Fruit fly (Drosophila melanogaster) whole organism, prepupa: Measurements from ENCODE around the gene msd1.
A peak's percentile ranks its signal among the peaks of the same experiment; 100 is the strongest.

Experiments
- CG10669 ChIP-seq: fragments of 200-800 bp; sonication (Bioruptor generic); optimal IDR thresholded peaks from 3 replicates; lab custom pipeline; 2018; ENCODE audit warnings: missing biosample characterization, mild to moderate bottlenecking, missing genetic modification characterization, moderate library complexity
- CG11902 ChIP-seq: fragments of 200-800 bp; sonication (Bioruptor generic); optimal IDR thresholded peaks from 3 replicates; lab custom pipeline; 2016; ENCODE audit warnings: missing biosample characterization, missing genetic modification characterization
- CG15336 ChIP-seq: fragments of 200-800 bp; sonication (Bioruptor generic); IDR thresholded peaks from 2 replicates; pipeline ENCODE4 v1.3.6; 2022; ENCODE audit warnings: missing biosample characterization, missing genetic modification characterization
- CG1621 ChIP-seq: fragments of 200-800 bp; sonication (Bioruptor generic); optimal IDR thresholded peaks from 3 replicates; lab custom pipeline; 2018; ENCODE audit warnings: missing biosample characterization, mild to moderate bottlenecking, missing genetic modification characterization
- CG16779 ChIP-seq: fragments of 200-800 bp; sonication (Bioruptor generic); optimal IDR thresholded peaks from 3 replicates; lab custom pipeline; 2017; ENCODE audit warnings: missing biosample characterization, mild to moderate bottlenecking, missing genetic modification characterization
- CG3032 ChIP-seq: fragments of 200-800 bp; optimal IDR thresholded peaks from 2 replicates; lab custom pipeline; 2019; ENCODE audit warnings: missing biosample characterization, mild to moderate bottlenecking, missing genetic modification characterization, moderate library complexity
- CG31627 ChIP-seq: fragments of 200-800 bp; sonication (Bioruptor generic); optimal IDR thresholded peaks from 3 replicates; lab custom pipeline; 2016; ENCODE audit warnings: missing biosample characterization, missing genetic modification characterization
- CG34406 ChIP-seq: fragments of 200-800 bp; sonication (Bioruptor generic); optimal IDR thresholded peaks from 3 replicates; lab custom pipeline; 2016; ENCODE audit warnings: missing biosample characterization, missing genetic modification characterization
- CG4318 ChIP-seq: fragments of 200-800 bp; sonication (Bioruptor generic); optimal IDR thresholded peaks from 3 replicates; lab custom pipeline; 2017; ENCODE audit warnings: missing biosample characterization, mild to moderate bottlenecking, missing genetic modification characterization
- CG6276 ChIP-seq: fragments of 200-800 bp; sonication (Bioruptor generic); optimal IDR thresholded peaks from 2 replicates; lab custom pipeline; 2017; ENCODE audit warnings: missing biosample characterization, mild to moderate bottlenecking, missing genetic modification characterization
- CG6792 ChIP-seq: fragments of 200-800 bp; sonication (Bioruptor generic); optimal IDR thresholded peaks from 3 replicates; lab custom pipeline; 2016; ENCODE audit warnings: missing biosample characterization, missing genetic modification characterization
- CG6808 ChIP-seq: fragments of 200-800 bp; sonication (Bioruptor generic); optimal IDR thresholded peaks from 3 replicates; lab custom pipeline; 2017; ENCODE audit warnings: missing biosample characterization, missing genetic modification characterization, mild to moderate bottlenecking, moderate library complexity, missing genetic modification reagents
- CG6854 ChIP-seq: fragments of 200-800 bp; sonication (Bioruptor generic); optimal IDR thresholded peaks from 2 replicates; lab custom pipeline; 2017; ENCODE audit warnings: missing biosample characterization, mild to moderate bottlenecking, missing genetic modification characterization
- CG7368 ChIP-seq: fragments of 200-800 bp; sonication (Bioruptor generic); optimal IDR thresholded peaks from 3 replicates; lab custom pipeline; 2016; ENCODE audit warnings: missing biosample characterization, missing genetic modification characterization
- CG8319 ChIP-seq: fragments of 200-800 bp; sonication (Bioruptor generic); optimal IDR thresholded peaks from 3 replicates; lab custom pipeline; 2016; ENCODE audit warnings: missing biosample characterization, missing genetic modification characterization
- CG8632 ChIP-seq: fragments of 200-800 bp; sonication (Bioruptor generic); optimal IDR thresholded peaks from 3 replicates; lab custom pipeline; 2016; ENCODE audit warnings: missing biosample characterization, missing genetic modification characterization
- CG9139 ChIP-seq: fragments of 200-800 bp; sonication (Bioruptor generic); optimal IDR thresholded peaks from 3 replicates; lab custom pipeline; 2017; ENCODE audit warnings: missing biosample characterization, mild to moderate bottlenecking, missing genetic modification characterization
- Eip78C ChIP-seq: fragments of 200-800 bp; sonication (Bioruptor generic); peaks from one replicate; lab custom pipeline; 2016; ENCODE audit warnings: missing biosample characterization, missing genetic modification characterization
- Eip93F ChIP-seq: fragments of 200-800 bp; sonication (Bioruptor generic); optimal IDR thresholded peaks from 2 replicates; lab custom pipeline; 2016; ENCODE audit warnings: missing biosample characterization, mild to moderate bottlenecking, missing genetic modification characterization
- Ets21C ChIP-seq: fragments of 200-800 bp; sonication (Bioruptor generic); optimal IDR thresholded peaks from 3 replicates; lab custom pipeline; 2016; ENCODE audit warnings: missing biosample characterization, missing genetic modification characterization
- Ets96B ChIP-seq: fragments of 200-800 bp; optimal IDR thresholded peaks from 2 replicates; lab custom pipeline; 2019; ENCODE audit warnings: missing biosample characterization, mild to moderate bottlenecking, missing genetic modification characterization, moderate library complexity
- Gug ChIP-seq: fragments of 200-800 bp; sonication (Bioruptor generic); IDR thresholded peaks from 2 replicates; pipeline ENCODE4 v1.3.6; 2022; ENCODE audit warnings: missing biosample characterization, missing genetic modification characterization
- Hr38 ChIP-seq: sonication (Bioruptor generic); optimal IDR thresholded peaks from 2 replicates; lab custom pipeline; 2016; ENCODE audit warnings: missing biosample characterization, missing genetic modification characterization
- Hr39 ChIP-seq: fragments of 200-800 bp; sonication (Bioruptor generic); optimal IDR thresholded peaks from 2 replicates; lab custom pipeline; 2016; ENCODE audit warnings: missing biosample characterization, missing genetic modification characterization
- Hr4 ChIP-seq: fragments of 200-800 bp; sonication (Bioruptor generic); optimal IDR thresholded peaks from 3 replicates; lab custom pipeline; 2016; ENCODE audit warnings: missing biosample characterization, missing genetic modification characterization
- Met ChIP-seq: fragments of 200-800 bp; sonication (Bioruptor generic); optimal IDR thresholded peaks from 3 replicates; lab custom pipeline; 2016; ENCODE audit warnings: missing biosample characterization, missing genetic modification characterization
- Smox ChIP-seq: fragments of 200-800 bp; sonication (Bioruptor generic); optimal IDR thresholded peaks from 3 replicates; lab custom pipeline; 2016; ENCODE audit warnings: missing biosample characterization, missing genetic modification characterization
- Sox102F ChIP-seq: fragments of 200-800 bp; sonication (Bioruptor generic); optimal IDR thresholded peaks from 2 replicates; lab custom pipeline; 2016; ENCODE audit warnings: missing biosample characterization, mild to moderate bottlenecking, missing genetic modification characterization
- Sox14 ChIP-seq: fragments of 200-800 bp; sonication (Bioruptor generic); optimal IDR thresholded peaks from 3 replicates; lab custom pipeline; 2016; ENCODE audit warnings: missing biosample characterization, missing genetic modification characterization
- Sox15 ChIP-seq: fragments of 200-800 bp; sonication (Bioruptor generic); optimal IDR thresholded peaks from 3 replicates; lab custom pipeline; 2016; ENCODE audit warnings: missing biosample characterization, missing genetic modification characterization
- achi ChIP-seq: fragments of 200-800 bp; sonication (Bioruptor generic); optimal IDR thresholded peaks from 3 replicates; lab custom pipeline; 2016; ENCODE audit warnings: missing biosample characterization, missing genetic modification characterization
- cyc ChIP-seq: fragments of 200-800 bp; sonication (Bioruptor generic); optimal IDR thresholded peaks from 3 replicates; lab custom pipeline; 2016; ENCODE audit warnings: missing biosample characterization, missing genetic modification characterization
- dac ChIP-seq: fragments of 200-800 bp; sonication (Bioruptor generic); optimal IDR thresholded peaks from 2 replicates; lab custom pipeline; 2017; ENCODE audit warnings: missing biosample characterization, mild to moderate bottlenecking, missing genetic modification characterization
- dsx ChIP-seq: fragments of 200-800 bp; optimal IDR thresholded peaks from 3 replicates; lab custom pipeline; 2019; ENCODE audit warnings: missing biosample characterization, mild to moderate bottlenecking, missing genetic modification characterization, moderate library complexity; ENCODE audit not compliant: poor library complexity, severe bottlenecking
- eg ChIP-seq: fragments of 200-800 bp; sonication (Bioruptor generic); IDR thresholded peaks from 3 replicates; pipeline ENCODE4 v1.3.6; 2022; ENCODE audit warnings: missing biosample characterization, missing genetic modification characterization
- esn ChIP-seq: fragments of 200-800 bp; sonication (Bioruptor generic); optimal IDR thresholded peaks from 2 replicates; lab custom pipeline; 2016; ENCODE audit warnings: missing biosample characterization, mild to moderate bottlenecking, missing genetic modification characterization, moderate library complexity
- fd59A ChIP-seq: fragments of 200-800 bp; sonication (Bioruptor generic); optimal IDR thresholded peaks from 2 replicates; lab custom pipeline; 2017; ENCODE audit warnings: missing biosample characterization, mild to moderate bottlenecking, missing genetic modification characterization, missing genetic modification reagents
- fd85E ChIP-seq: fragments of 200-800 bp; sonication (Bioruptor generic); optimal IDR thresholded peaks from 3 replicates; lab custom pipeline; 2016; ENCODE audit warnings: missing biosample characterization, missing genetic modification characterization
- fkh ChIP-seq: fragments of 200-800 bp; sonication (Bioruptor generic); optimal IDR thresholded peaks from 3 replicates; lab custom pipeline; 2017; ENCODE audit warnings: missing biosample characterization, mild to moderate bottlenecking, missing genetic modification characterization, moderate library complexity
- pdm3 ChIP-seq: fragments of 200-800 bp; sonication (Bioruptor generic); optimal IDR thresholded peaks from 3 replicates; lab custom pipeline; 2016; ENCODE audit warnings: missing biosample characterization, missing genetic modification characterization
- spab ChIP-seq: fragments of 200-800 bp; sonication (Bioruptor generic); optimal IDR thresholded peaks from 2 replicates; lab custom pipeline; 2017; ENCODE audit warnings: missing biosample characterization, mild to moderate bottlenecking, missing genetic modification characterization, missing genetic modification reagents
- svp ChIP-seq: fragments of 200-800 bp; sonication (Bioruptor generic); peaks from one replicate; lab custom pipeline; 2016; ENCODE audit warnings: missing biosample characterization, missing genetic modification characterization
- vri ChIP-seq: fragments of 200-800 bp; sonication (Bioruptor generic); optimal IDR thresholded peaks from 3 replicates; lab custom pipeline; 2016; ENCODE audit warnings: missing biosample characterization, mild to moderate bottlenecking, missing genetic modification characterization

msd1 gene

dm6 chr3L:1342133-1342580, 10.6 kb downstream of the msd1 start, which contains the start of gene indra (continued):
- no peak for TF ChIP-seq Smox (GFP tag; lab: Kevin White, UChicago)
- no peak for TF ChIP-seq pdm3
- no peak for TF ChIP-seq CG8319 (GFP tag; lab: Kevin White, UChicago)
- peak; percentile 49 for TF ChIP-seq CG3032
- TF ChIP-seq vri (GFP tag; lab: Kevin White, UChicago): peak; percentile 94
- TF ChIP-seq Sox15 (GFP tag; lab: Kevin White, UChicago): peak; percentile 38
- no peak for TF ChIP-seq CG9139 (GFP tag; lab: Kevin White, UChicago)
- 0 out of 2 replicates have a peak, but pooled peaks have one; percentile 26 for TF ChIP-seq Gug (GFP tag; lab: Robert Waterston, UW)
- no peak for TF ChIP-seq CG4318 (GFP tag; lab: Kevin White, UChicago)
- no peak for TF ChIP-seq Ets21C
- no peak for TF ChIP-seq fd59A (GFP tag; lab: Kevin White, UChicago)
- no peak for TF ChIP-seq CG16779 (tag; lab: Kevin White, UChicago)
- no peak for TF ChIP-seq CG7368 (GFP tag; lab: Kevin White, UChicago)
- TF ChIP-seq CG15336: no peak
- no peak for TF ChIP-seq Eip93F
- TF ChIP-seq fkh: peak; percentile 43
- TF ChIP-seq CG6792 (GFP tag; lab: Kevin White, UChicago): peak; percentile 46
- no peak for TF ChIP-seq Hr38 (GFP tag; lab: Kevin White, UChicago)
- TF ChIP-seq CG8632 (GFP tag; lab: Kevin White, UChicago): no peak
- peak; percentile 48; the same call in 2 of the 3 replicates for TF ChIP-seq eg (GFP tag; lab: Robert Waterston, UW)
- no peak for TF ChIP-seq dac (GFP tag; lab: Kevin White, UChicago)
- TF ChIP-seq Sox102F (GFP tag; lab: Kevin White, UChicago): no peak
- TF ChIP-seq svp: peak; percentile 70
- TF ChIP-seq CG6808 (GFP tag; lab: Kevin White, UChicago): no peak
- peak; percentile 66 for TF ChIP-seq Sox14 (GFP tag; lab: Kevin White, UChicago)
- no peak for TF ChIP-seq CG10669 (GFP tag; lab: Kevin White, UChicago)
- no peak for TF ChIP-seq dsx (GFP tag; lab: Kevin White, UChicago)
- no peak for TF ChIP-seq CG6854 (GFP tag; lab: Kevin White, UChicago)
- TF ChIP-seq Ets96B: peak; percentile 47

DNA sequence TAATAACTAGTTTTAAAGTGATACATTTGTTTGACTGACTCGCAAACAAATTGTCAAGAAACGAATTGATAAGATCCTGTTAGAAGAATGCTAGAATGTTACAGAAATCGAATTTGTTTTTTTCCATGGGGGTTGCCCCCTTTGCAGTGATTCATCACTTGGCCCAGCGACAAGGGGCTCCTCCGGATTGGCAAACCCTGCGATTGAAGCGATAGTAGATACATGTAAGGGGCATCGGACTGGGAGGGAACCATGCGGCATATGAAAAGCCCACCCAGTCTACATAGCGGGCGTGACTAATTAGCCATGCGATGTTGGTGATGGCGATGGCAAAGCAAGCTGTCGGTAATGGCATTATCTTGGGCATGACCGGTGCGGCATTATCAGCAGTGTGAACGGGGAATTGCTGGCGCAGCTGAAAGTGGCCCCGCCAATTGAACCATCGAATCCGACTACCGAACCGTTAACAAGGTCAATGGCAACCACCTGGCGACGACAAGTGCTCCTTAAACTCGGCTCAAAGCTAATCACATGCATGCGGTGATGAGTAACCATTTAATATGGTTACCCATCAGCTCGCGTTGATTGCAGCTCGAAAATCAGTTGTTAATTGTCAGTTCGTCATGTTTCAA, 15.5 kb downstream of the msd1 start:
- peak; percentile 90 for TF ChIP-seq svp
- TF ChIP-seq pdm3: no peak
- TF ChIP-seq CG3032: no peak
- TF ChIP-seq Eip78C (GFP tag; lab: Kevin White, UChicago): peak; percentile 55
- TF ChIP-seq Met (GFP tag; lab: Kevin White, UChicago): no peak
- TF ChIP-seq CG6854 (GFP tag; lab: Kevin White, UChicago): no peak

- TF ChIP-seq Eip93F (peak; percentile 36), CG6792 (GFP tag; lab: Kevin White, UChicago) (peak; percentile 73), vri (GFP tag; lab: Kevin White, UChicago) (peak; percentile 14), Smox (GFP tag; lab: Kevin White, UChicago) (no peak), CG6854 (GFP tag; lab: Kevin White, UChicago) (peak; percentile 31), dac (GFP tag; lab: Kevin White, UChicago) (peak; percentile 74), CG6808 (GFP tag; lab: Kevin White, UChicago) (peak; percentile 63), achi (GFP tag; lab: Kevin White, UChicago) (peak; percentile 73), fd59A (GFP tag; lab: Kevin White, UChicago) (peak; percentile 73), spab (GFP tag; lab: Kevin White, UChicago) (peak; percentile 48), Ets96B (peak; percentile 72), CG11902 (GFP tag; lab: Kevin White, UChicago) (peak; percentile 66), CG8319 (GFP tag; lab: Kevin White, UChicago) (peak; percentile 69), CG9139 (GFP tag; lab: Kevin White, UChicago) (no peak), fkh (no peak), Met (GFP tag; lab: Kevin White, UChicago) (peak; percentile 80), CG31627 (GFP tag; lab: Kevin White, UChicago) (peak; percentile 82), CG15336 (peak; percentile 87), CG1621 (peak; percentile 80), Ets21C (peak; percentile 54), Hr39 (GFP tag; lab: Kevin White, UChicago) (peak; percentile 83), Hr4 (GFP tag; lab: Kevin White, UChicago) (peak; percentile 89), Sox15 (GFP tag; lab: Kevin White, UChicago) (peak; percentile 71), pdm3 (peak; percentile 85), CG6276 (no peak), CG4318 (GFP tag; lab: Kevin White, UChicago) (no peak), CG34406 (GFP tag; lab: Kevin White, UChicago) (peak; percentile 70), fd85E (GFP tag; lab: Kevin White, UChicago) (no peak), cyc (GFP tag; lab: Kevin White, UChicago) (peak; percentile 78), Sox102F (GFP tag; lab: Kevin White, UChicago) (no peak), esn (GFP tag; lab: Kevin White, UChicago) (peak; percentile 69)
These were observed 16.7 kb downstream of the msd1 start for dm6 chr3L:1348248-1348647.
